Worm (Caenorhabditis elegans) whole organism, midembryonic: ENCODE measurements around the gene T01H3.5.

ENCODE experiments used
- T22C8.4 ChIP-seq: fragments of 200-800 bp; sonication (Bioruptor generic); IDR thresholded peaks from 2 replicates; pipeline ENCODE4 v1.3.6; 2022; ENCODE audit warnings: missing genetic modification characterization, missing compliant biosample characterization
- cog-1 ChIP-seq: sonication (generic microtip); optimal IDR thresholded peaks from 2 replicates; lab custom pipeline; 2016; ENCODE audit warnings: missing genetic modification characterization, missing compliant biosample characterization
- flt-1 ChIP-seq: fragments of 200-800 bp; sonication (Bioruptor generic); IDR thresholded peaks from 2 replicates; pipeline ENCODE4 v1.3.6; 2022; ENCODE audit warnings: missing genetic modification characterization, missing compliant biosample characterization
- med-1 ChIP-seq: sonication (generic microtip); optimal IDR thresholded peaks from 2 replicates; lab custom pipeline; 2017; ENCODE audit warnings: missing genetic modification characterization, mild to moderate bottlenecking, missing compliant biosample characterization, antibody characterized with exemption, missing genetic modification reagents; ENCODE audit not compliant: insufficient read depth
- tab-1 ChIP-seq: fragments of 200-800 bp; sonication (Bioruptor generic); IDR thresholded peaks from 2 replicates; pipeline ENCODE4 v1.3.6; 2022; ENCODE audit warnings: missing genetic modification characterization, missing compliant biosample characterization
- ztf-23 ChIP-seq: fragments of 200-800 bp; sonication (Bioruptor generic); IDR thresholded peaks from 2 replicates; pipeline ENCODE4 v1.3.6; 2022; ENCODE audit warnings: missing genetic modification reagents, missing genetic modification characterization, missing compliant biosample characterization
- ztf-29 ChIP-seq: fragments of 200-800 bp; sonication (Bioruptor generic); IDR thresholded peaks from 2 replicates; pipeline ENCODE4 v1.3.6; 2022; ENCODE audit warnings: missing genetic modification reagents, missing genetic modification characterization, missing compliant biosample characterization

- TF ChIP-seq med-1 (GFP tag; lab: Kevin White, UChicago) (no peak), T22C8.4 (GFP tag; lab: Robert Waterston, UW) (no peak), flt-1 (GFP tag; lab: Robert Waterston, UW) (0 out of 2 replicates have a peak, but pooled peaks have one; percentile 63), ztf-29 (GFP tag; lab: Robert Waterston, UW) (no peak), tab-1 (no peak), ztf-23 (GFP tag; lab: Robert Waterston, UW) (0 out of 2 replicates have a peak, but pooled peaks have one; percentile 54), cog-1 (tag; lab: Kevin White, UChicago) (no peak)
Measured at ce11 chrII:7891869-7892615, 12.6 kb downstream of the T01H3.5 start.
